Worm (Caenorhabditis elegans) whole organism, L4/young adult: ENCODE data around the gene egg-1.

Experiments
- W03F9.2 ChIP-seq: fragments of 150-350 bp; optimal IDR thresholded peaks from 2 replicates; lab custom pipeline; 2014; ENCODE audit warnings: missing biosample characterization, missing genetic modification characterization
- him-1 ChIP-seq: sonication (generic microtip); optimal IDR thresholded peaks from 2 replicates; lab custom pipeline; 2016; ENCODE audit warnings: missing genotype, missing genetic modification reagents, missing genetic modification characterization, missing compliant biosample characterization

- TF ChIP-seq W03F9.2 (tag; lab: Kevin White, UChicago) (no peak), him-1 (tag; lab: Kevin White, UChicago) (no peak)
Observed at ce11 chrIII:5710045-5710444, 17.9 kb upstream of the egg-1 start, which contains the start of gene B0336.12.
